Fruit fly (Drosophila melanogaster): ENCODE results near the gene rdx.
A peak's percentile ranks its signal among the peaks of the same experiment; 100 is the strongest.

The rdx gene

dm6 chr3R:13921806-13922515 lies 109.9 kb downstream of the rdx start (continued):
- TF ChIP-seq E2f1 (GFP tag; IDR thresholded peaks at IDR 0.05): peak; percentile 36; the same call in 1 of the 2 replicates
- peak; percentile 34 for TF ChIP-seq Asciz (GFP tag; optimal IDR thresholded peaks at IDR 0.05)
- TF ChIP-seq CG4730 (GFP tag; IDR thresholded peaks at IDR 0.05): no peak
- TF ChIP-seq onecut (GFP tag; IDR thresholded peaks at IDR 0.05): peak; percentile 47; the same call in 1 of the 2 replicates
- peak; percentile 40 for TF ChIP-seq tin (GFP tag; optimal IDR thresholded peaks at IDR 0.05)
- TF ChIP-seq vvl (GFP tag; IDR thresholded peaks at IDR 0.05): peak; percentile 75
- peak; percentile 15 for TF ChIP-seq CG7839 (tag; optimal IDR thresholded peaks at IDR 0.05)
- TF ChIP-seq CG17359 (tag; optimal IDR thresholded peaks at IDR 0.05): peak; percentile 42
- TF ChIP-seq Spps (tag; optimal IDR thresholded peaks at IDR 0.05): peak; percentile 43
- TF ChIP-seq CG10654 (GFP tag; optimal IDR thresholded peaks at IDR 0.05): no peak
- 0 out of 3 replicates have a peak, but pooled peaks have one; percentile 52 for TF ChIP-seq ase (GFP tag; IDR thresholded peaks at IDR 0.05)
- 0 out of 2 replicates have a peak, but pooled peaks have one; percentile 31 for TF ChIP-seq H2.0 (GFP tag; IDR thresholded peaks at IDR 0.05)
- TF ChIP-seq sim (GFP tag; IDR thresholded peaks at IDR 0.05): peak; percentile 55; the same call in 1 of the 2 replicates
- TF ChIP-seq lov (optimal IDR thresholded peaks at IDR 0.05): no peak
- TF ChIP-seq lov (GFP tag; IDR thresholded peaks at IDR 0.05): 0 out of 3 replicates have a peak, but pooled peaks have one; percentile 35
- TF ChIP-seq HLH4C (GFP tag; IDR thresholded peaks at IDR 0.05; ENCODE audit: partially characterized antibody): 0 out of 3 replicates have a peak, but pooled peaks have one; percentile 22
- TF ChIP-seq CG2678 (tag; optimal IDR thresholded peaks at IDR 0.05): peak; percentile 51
- peak; percentile 47 for TF ChIP-seq lab (GFP tag; optimal IDR thresholded peaks at IDR 0.05)
- TF ChIP-seq CG13424 (tag; optimal IDR thresholded peaks at IDR 0.05): peak; percentile 15
- peak; percentile 44 for TF ChIP-seq fd96Cb (tag; optimal IDR thresholded peaks at IDR 0.05)
- TF ChIP-seq CG6854 (GFP tag; optimal IDR thresholded peaks at IDR 0.05): no peak
- no peak for TF ChIP-seq Mrtf (GFP tag; IDR thresholded peaks at IDR 0.05)
- TF ChIP-seq Pdp1 (GFP tag; optimal IDR thresholded peaks at IDR 0.05): no peak
- TF ChIP-seq sens-2 (GFP tag; IDR thresholded peaks at IDR 0.05): 0 out of 2 replicates have a peak, but pooled peaks have one; percentile 20
- TF ChIP-seq fd64A (GFP tag; optimal IDR thresholded peaks at IDR 0.05): peak; percentile 17
- TF ChIP-seq Awh (GFP tag; IDR thresholded peaks at IDR 0.05): 0 out of 2 replicates have a peak, but pooled peaks have one; percentile 39
- TF ChIP-seq CG4360 (GFP tag; IDR thresholded peaks at IDR 0.05): peak; percentile 67
- peak; percentile 56; the same call in 1 of the 2 replicates for TF ChIP-seq chm (GFP tag; IDR thresholded peaks at IDR 0.05)
- peak; percentile 68 for TF ChIP-seq Blimp-1 (GFP tag; optimal IDR thresholded peaks at IDR 0.05)
- 0 out of 2 replicates have a peak, but pooled peaks have one; percentile 21 for TF ChIP-seq Bgb (GFP tag; IDR thresholded peaks at IDR 0.05; ENCODE audit: partially characterized antibody)
- peak; percentile 30 for TF ChIP-seq CG18599 (GFP tag; optimal IDR thresholded peaks at IDR 0.05)
- TF ChIP-seq CG17385 (GFP tag; optimal IDR thresholded peaks at IDR 0.05): no peak
- peak; percentile 59 for TF ChIP-seq dysf (GFP tag; IDR thresholded peaks at IDR 0.05)
- no peak for TF ChIP-seq CG4617 (GFP tag; optimal IDR thresholded peaks at IDR 0.05; ENCODE audit: borderline replicate concordance)
- peak; percentile 1 to 27 for TF ChIP-seq chif (GFP tag; optimal IDR thresholded peaks at IDR 0.05)
- TF ChIP-seq CG17568 (GFP tag; optimal IDR thresholded peaks at IDR 0.05): no peak
- no peak for TF ChIP-seq D (optimal IDR thresholded peaks at IDR 0.05)
- TF ChIP-seq D (GFP tag; optimal IDR thresholded peaks at IDR 0.05): peak; percentile 38
- peak; percentile 37 for TF ChIP-seq dmrt99B (tag; optimal IDR thresholded peaks at IDR 0.05)
- no peak for TF ChIP-seq CG30020 (tag; optimal IDR thresholded peaks at IDR 0.05)
- peak; percentile 36 for TF ChIP-seq BEAF-32 (GFP tag; optimal IDR thresholded peaks at IDR 0.05)
- no peak for TF ChIP-seq HHEX (GFP tag; optimal IDR thresholded peaks at IDR 0.05)
- TF ChIP-seq sc (optimal IDR thresholded peaks at IDR 0.05): no peak
- TF ChIP-seq sc (GFP tag; optimal IDR thresholded peaks at IDR 0.05): no peak
- TF ChIP-seq Side (GFP tag; optimal IDR thresholded peaks at IDR 0.05): no peak
- peak; percentile 52; the same call in 2 of the 3 replicates for TF ChIP-seq knrl (GFP tag; IDR thresholded peaks at IDR 0.05; ENCODE audit: partially characterized antibody)
- TF ChIP-seq CG31441 (GFP tag; IDR thresholded peaks at IDR 0.05): peak; percentile 25; the same call in 1 of the 2 replicates
- TF ChIP-seq z (GFP tag; IDR thresholded peaks at IDR 0.05): no peak

All from whole organism, embryonic.